Worm (Caenorhabditis elegans): Measurements from ENCODE around the gene ins-31.

DNA sequence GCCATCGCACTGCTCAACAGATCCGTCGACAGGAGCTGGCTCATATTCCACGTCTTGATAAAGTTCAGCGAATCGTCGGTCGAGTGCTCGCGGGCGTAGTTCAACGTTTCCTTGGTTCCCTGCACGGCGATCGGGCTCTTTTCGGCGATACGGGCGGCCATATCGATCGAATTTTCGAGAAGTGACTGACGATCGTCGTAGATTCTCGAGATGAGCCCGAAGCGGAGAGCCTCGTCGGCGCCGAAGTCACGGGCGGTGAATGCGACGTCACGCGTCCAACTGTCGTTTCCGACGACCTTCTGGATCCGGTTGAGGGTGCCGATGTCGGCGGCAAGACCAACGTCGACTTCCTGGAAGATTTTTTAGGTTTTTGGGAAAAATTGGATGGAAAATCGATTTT is 17.3 kb upstream of the ins-31 start:
- TF ChIP-seq nhr-237 (tag; optimal IDR thresholded peaks at IDR 0.05) (no peak), elt-1 (tag; optimal IDR thresholded peaks at IDR 0.05; ENCODE audit: borderline replicate concordance, insufficient read depth) (no peak), nhr-2 (tag; optimal IDR thresholded peaks at IDR 0.05) (no peak), nhr-76 (tag; optimal IDR thresholded peaks at IDR 0.05) (no peak), pha-4 (tag; optimal IDR thresholded peaks at IDR 0.05) (no peak), ztf-11 (tag; optimal IDR thresholded peaks at IDR 0.05) (no peak)

Measured in whole organism, mixed stage, embryonic.